Worm (Caenorhabditis elegans) whole organism, L4/young adult: ENCODE data around the gene srsx-32.
A peak's percentile ranks its signal among the peaks of the same experiment; 100 is the strongest.
"Not testable (repeated sequence)": the region's sequence is repeated elsewhere in the genome, so short reads cannot be mapped to it uniquely, and the experiment has no call there.

Experiments
- W03F9.2 ChIP-seq: fragments of 150-350 bp; optimal IDR thresholded peaks from 2 replicates; lab custom pipeline; 2014; ENCODE audit warnings: missing biosample characterization, missing genetic modification characterization
- dao-5 ChIP-seq: sonication (generic microtip); optimal IDR thresholded peaks from 2 replicates; lab custom pipeline; 2016; ENCODE audit warnings: missing genotype, missing genetic modification characterization, moderate library complexity, missing compliant biosample characterization
- him-1 ChIP-seq: sonication (generic microtip); optimal IDR thresholded peaks from 2 replicates; lab custom pipeline; 2016; ENCODE audit warnings: missing genotype, missing genetic modification reagents, missing genetic modification characterization, missing compliant biosample characterization

The srsx-32 gene

DNA sequence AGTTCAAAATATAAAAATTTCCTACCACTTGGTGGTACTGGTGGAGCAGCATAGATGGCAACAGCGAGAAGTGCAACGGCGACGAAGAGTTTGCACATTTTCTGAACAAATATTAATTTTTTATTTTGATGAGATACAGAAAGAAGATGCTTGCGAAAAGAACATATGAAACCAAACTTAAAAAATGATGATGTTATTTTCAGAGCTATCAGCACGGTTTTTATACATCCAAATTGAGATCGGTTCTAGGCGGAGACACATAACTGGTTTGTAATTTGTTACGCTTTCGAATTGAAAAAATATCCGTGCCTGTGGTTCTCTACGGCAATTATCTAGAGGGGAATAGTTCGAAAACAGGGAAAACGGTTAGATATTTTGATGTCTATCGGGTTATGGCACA is 35.9 kb downstream of the srsx-32 start, which contains the start of gene txt-17:
TSS of gene txt-17 (minus strand) at position 101 of the 400 bp plus-strand sequence.
- no peak for TF ChIP-seq W03F9.2 (tag; lab: Kevin White, UChicago)
- TF ChIP-seq him-1, result no peak
- TF ChIP-seq dao-5 (tag; lab: Kevin White, UChicago), result no peak

DNA sequence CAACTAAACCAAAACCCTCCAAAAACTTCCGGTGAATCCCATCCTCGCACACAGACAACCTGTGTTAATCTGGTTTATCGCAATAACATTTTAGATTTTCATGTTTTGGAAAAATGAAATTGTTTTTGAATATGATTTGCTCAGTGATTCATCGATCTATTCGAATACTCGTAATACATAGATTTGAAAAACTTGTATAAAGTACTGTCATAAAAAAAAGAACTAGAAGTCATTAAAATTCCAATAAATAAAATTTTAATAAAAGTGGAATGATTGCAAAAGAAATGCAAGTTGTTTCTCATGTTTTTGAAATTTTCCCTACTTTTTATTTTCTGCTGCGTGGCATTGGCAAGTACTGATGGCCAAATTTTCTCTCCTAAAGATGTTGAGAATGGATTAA is 37.4 kb downstream of the srsx-32 start, which contains the start of gene spig-8:
TSS of gene spig-8 (plus strand) at position 301 of the 400 bp plus-strand sequence.
- TF ChIP-seq W03F9.2 (tag; lab: Kevin White, UChicago) (no peak), him-1 (no peak), dao-5 (tag; lab: Kevin White, UChicago) (no peak)

DNA sequence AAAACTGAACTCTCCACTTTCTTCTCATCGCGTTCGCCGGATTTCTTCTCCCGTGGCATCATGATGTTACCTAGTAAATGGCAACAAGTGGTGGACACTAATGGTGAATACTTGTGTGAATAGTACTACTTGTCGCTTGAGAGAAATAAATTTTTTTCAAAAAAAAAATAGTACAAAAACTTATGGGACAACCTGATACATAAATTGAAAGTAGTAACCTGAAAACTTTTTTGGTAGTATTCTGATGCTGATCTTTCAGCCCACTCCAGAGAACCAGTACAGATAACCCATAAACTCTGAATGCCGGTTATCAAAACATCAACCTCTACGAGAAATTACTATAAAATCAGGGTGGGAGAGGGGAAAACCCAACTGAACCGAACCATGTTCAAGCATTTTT is 40.6 kb downstream of the srsx-32 start, which contains the start of gene Y57E12AL.2:
TSS of gene Y57E12AL.2 (plus strand) at position 301 of the 400 bp plus-strand sequence.
- TF ChIP-seq W03F9.2 (tag; lab: Kevin White, UChicago); him-1; dao-5 (tag; lab: Kevin White, UChicago): not testable (repeated sequence)

DNA sequence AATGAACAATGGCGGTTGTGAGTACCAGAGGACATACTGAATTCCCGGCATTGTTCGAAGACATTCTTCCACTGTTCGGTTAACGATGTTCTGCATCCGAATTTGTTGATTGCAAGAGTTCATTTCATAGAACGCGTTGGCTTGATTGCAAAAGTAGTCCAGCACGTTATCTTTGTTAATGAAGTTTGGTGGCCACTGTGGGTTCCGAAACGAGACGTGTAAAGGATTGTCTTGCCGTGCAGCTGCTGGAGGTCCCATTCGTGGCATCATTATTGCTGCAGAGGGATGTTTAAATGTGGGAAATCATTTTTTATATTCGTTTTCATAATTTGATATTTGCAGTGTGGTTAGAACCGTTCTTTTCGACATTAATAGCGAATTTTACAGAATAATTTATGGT is 42.2 kb downstream of the srsx-32 start, which contains the start of gene mdt-6:
TSS of gene mdt-6 (minus strand) at position 275 of the 400 bp plus-strand sequence.
- TF ChIP-seq dao-5 (tag; lab: Kevin White, UChicago) (no peak), W03F9.2 (tag; lab: Kevin White, UChicago) (no peak), him-1 (no peak)

DNA sequence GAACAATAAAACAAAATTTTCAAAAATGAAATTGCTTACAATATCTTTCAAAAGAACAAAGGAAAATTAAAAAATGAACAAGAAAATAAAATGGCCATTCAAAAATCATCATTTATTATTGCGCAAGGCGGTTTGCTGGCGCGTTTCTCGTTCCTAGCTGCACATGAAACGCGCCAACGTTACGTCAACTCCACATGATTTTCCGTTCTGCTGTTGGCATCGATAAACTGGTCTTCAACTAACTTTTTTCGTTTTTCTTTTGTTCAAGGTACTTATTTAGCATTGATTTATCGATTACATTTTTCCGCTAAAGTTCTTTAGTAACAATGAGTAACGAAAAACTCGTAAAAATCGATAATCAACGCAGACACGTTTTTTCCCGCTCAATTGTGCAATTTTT is 43.2 kb downstream of the srsx-32 start, which contains the start of the genes Y57E12AL.6 and Y57E12AL.1:
TSS of gene Y57E12AL.6 (minus strand) at position 75 of the 400 bp plus-strand sequence.
TSS of gene Y57E12AL.1 (plus strand) at position 135 of the 400 bp plus-strand sequence.
- TF ChIP-seq W03F9.2 (tag; lab: Kevin White, UChicago) (peak; percentile 95), dao-5 (tag; lab: Kevin White, UChicago) (no peak), him-1 (no peak)

DNA sequence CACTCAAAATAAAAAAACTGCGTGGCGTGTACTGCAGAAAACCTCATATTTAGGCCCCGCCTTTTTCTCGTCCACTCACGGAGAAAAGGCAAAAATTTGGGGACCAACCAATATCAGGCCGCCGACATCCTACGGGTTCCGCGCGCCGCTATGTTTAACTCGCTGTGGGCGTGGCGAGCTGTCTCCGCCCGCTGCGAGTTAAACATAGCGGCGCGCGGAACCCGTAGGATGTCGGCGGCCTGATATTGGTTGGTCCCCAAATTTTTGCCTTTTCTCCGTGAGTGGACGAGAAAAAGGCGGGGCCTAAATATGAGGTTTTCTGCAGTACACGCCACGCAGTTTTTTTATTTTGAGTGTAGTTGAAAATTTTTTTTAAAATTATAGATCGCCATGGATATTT is 45.6 kb downstream of the srsx-32 start, which contains the start of gene tmem-258:
TSS of gene tmem-258 (plus strand) at position 385 of the 400 bp plus-strand sequence.
- TF ChIP-seq dao-5 (tag; lab: Kevin White, UChicago); him-1; W03F9.2 (tag; lab: Kevin White, UChicago): not testable (repeated sequence)

DNA sequence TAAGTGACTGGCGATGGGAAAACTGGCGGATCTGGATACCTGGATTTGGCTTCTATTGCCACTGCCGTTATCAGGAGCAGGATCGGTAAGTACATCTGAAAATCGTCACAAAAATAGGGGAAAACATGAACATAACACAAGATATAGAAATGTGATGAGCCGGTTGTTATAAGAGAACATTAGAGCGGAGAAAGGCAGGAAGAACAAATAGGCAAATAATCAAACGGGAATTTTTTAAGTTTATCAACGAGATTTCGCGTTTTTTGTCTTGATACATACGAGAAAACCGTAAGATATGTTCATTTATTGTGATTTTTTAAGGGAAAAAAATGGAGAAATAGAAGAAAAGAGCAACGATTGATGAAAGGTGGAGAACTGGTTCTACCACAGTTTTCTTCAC is 48.1 kb downstream of the srsx-32 start, which contains the start of gene Y57E12AR.1:
TSS of gene Y57E12AR.1 (minus strand) at position 101 of the 400 bp plus-strand sequence.
- TF ChIP-seq him-1 (no peak), dao-5 (tag; lab: Kevin White, UChicago) (no peak)
